Fruit fly (Drosophila melanogaster) whole organism, adult: ENCODE results near the gene Cox17.

Experiments used
- CG11617 ChIP-seq: fragments of 200-800 bp; sonication (Bioruptor generic); optimal IDR thresholded peaks from 2 replicates; lab custom pipeline; 2017; ENCODE audit warnings: mild to moderate bottlenecking, missing biosample characterization, missing genetic modification reagents, missing genetic modification characterization
- CG14711 ChIP-seq: fragments of 200-800 bp; sonication (Bioruptor generic); optimal IDR thresholded peaks from 2 replicates; lab custom pipeline; 2018; ENCODE audit warnings: missing biosample characterization, mild to moderate bottlenecking, missing genetic modification characterization, moderate library complexity
- Mnt ChIP-seq: fragments of 200-800 bp; sonication (Bioruptor generic); optimal IDR thresholded peaks from 2 replicates; lab custom pipeline; 2016; ENCODE audit warnings: missing biosample characterization, mild to moderate bottlenecking, missing genetic modification characterization
- cnc ChIP-seq, 2 experiments: fragments of >200 bp; optimal IDR thresholded peaks; 2 replicates each; lab custom pipeline; 2017
- pad ChIP-seq: fragments of 200-800 bp; sonication (Bioruptor generic); optimal IDR thresholded peaks from 3 replicates; lab custom pipeline; 2017; ENCODE audit warnings: missing biosample characterization, missing genetic modification characterization, mild to moderate bottlenecking, moderate library complexity, missing genetic modification reagents

DNA sequence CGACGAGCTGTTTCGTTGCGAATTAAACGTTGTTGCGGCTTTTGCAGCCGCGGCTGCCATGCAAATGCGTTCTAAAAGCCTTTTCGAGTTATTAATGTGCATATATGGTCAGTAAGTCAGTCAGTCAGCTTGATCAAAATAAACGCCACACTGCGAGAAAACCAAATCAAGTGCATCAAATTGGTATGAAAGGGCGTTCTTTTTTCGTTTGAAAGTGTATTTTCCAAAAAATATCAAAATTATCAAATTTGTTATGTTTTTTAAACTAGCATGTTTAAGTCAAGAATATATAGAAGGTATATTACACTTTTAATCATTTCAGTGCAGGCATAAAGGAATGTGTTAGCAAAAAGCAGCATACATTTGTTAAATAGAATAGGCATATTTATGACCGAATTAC lies 42.0 kb downstream of the Cox17 start:
- no peak for TF ChIP-seq pad (GFP tag; lab: Kevin White, UChicago)
- TF ChIP-seq cnc (optimal IDR thresholded peaks at IDR 0.05; lab: Kevin White, UChicago), result no peak
- TF ChIP-seq CG14711 (tag; lab: Kevin White, UChicago), result no peak
- no peak for TF ChIP-seq Mnt (GFP tag; lab: Kevin White, UChicago)
- no peak for TF ChIP-seq CG11617 (GFP tag; lab: Kevin White, UChicago)
